Fruit fly (Drosophila melanogaster) whole organism, adult: ENCODE measurements around the gene trp.

Source experiments
- cic ChIP-seq: fragments of 200-800 bp; sonication (Bioruptor generic); optimal IDR thresholded peaks from 2 replicates; lab custom pipeline; 2017; ENCODE audit warnings: missing biosample characterization, mild to moderate bottlenecking, missing genetic modification characterization, moderate library complexity
- ovo ChIP-seq: fragments of 200-800 bp; sonication (Bioruptor generic); optimal IDR thresholded peaks from 2 replicates; lab custom pipeline; 2016; ENCODE audit warnings: missing biosample characterization, missing genetic modification characterization

dm6 chr3R:29898588-29898987, 21.5 kb downstream of the trp start:
- no peak for TF ChIP-seq ovo
- TF ChIP-seq cic: no peak
